Fruit fly (Drosophila melanogaster): ENCODE data around the gene CG8679.
A peak's percentile ranks its signal among the peaks of the same experiment; 100 is the strongest.

The CG8679 gene

dm6 chr2L:21243964-21244466 lies 25.7 kb upstream of the CG8679 start:
- no peak for TF ChIP-seq CG17806 (tag; optimal IDR thresholded peaks at IDR 0.05)
- TF ChIP-seq EcR (GFP tag; optimal IDR thresholded peaks at IDR 0.05) = peak; percentile 99
- no peak for TF ChIP-seq CG9948 (tag; optimal IDR thresholded peaks at IDR 0.05)
- no peak for TF ChIP-seq Pif1A (GFP tag; optimal IDR thresholded peaks at IDR 0.05)
- TF ChIP-seq CG8159 (tag; optimal IDR thresholded peaks at IDR 0.05) = no peak
- TF ChIP-seq D1 (tag; optimal IDR thresholded peaks at IDR 0.05) = no peak
- TF ChIP-seq CG8301 (tag; optimal IDR thresholded peaks at IDR 0.05) = no peak
- TF ChIP-seq Pif1B (GFP tag; optimal IDR thresholded peaks at IDR 0.05) = no peak
- TF ChIP-seq Snoo (tag; optimal IDR thresholded peaks at IDR 0.05) = peak; percentile 2
- TF ChIP-seq CG12605 (GFP tag; IDR thresholded peaks at IDR 0.05) = no peak
- TF ChIP-seq CG34367 (tag; optimal IDR thresholded peaks at IDR 0.05) = no peak
- peak; percentile 35 for TF ChIP-seq CG13204 (GFP tag; optimal IDR thresholded peaks at IDR 0.05)
- TF ChIP-seq CG14655 (GFP tag; optimal IDR thresholded peaks at IDR 0.05) = no peak
- TF ChIP-seq gl (tag; optimal IDR thresholded peaks at IDR 0.05) = no peak
- TF ChIP-seq rn (GFP tag; IDR thresholded peaks at IDR 0.05) = no peak
- no peak for TF ChIP-seq CG10348 (GFP tag; IDR thresholded peaks at IDR 0.05)
- TF ChIP-seq fd96Ca (GFP tag; IDR thresholded peaks at IDR 0.05) = no peak
- 0 out of 3 replicates have a peak, but pooled peaks have one; percentile 15 for TF ChIP-seq CG4496 (GFP tag; IDR thresholded peaks at IDR 0.05)
- TF ChIP-seq CG32121 (GFP tag; IDR thresholded peaks at IDR 0.05) = no peak

DNA sequence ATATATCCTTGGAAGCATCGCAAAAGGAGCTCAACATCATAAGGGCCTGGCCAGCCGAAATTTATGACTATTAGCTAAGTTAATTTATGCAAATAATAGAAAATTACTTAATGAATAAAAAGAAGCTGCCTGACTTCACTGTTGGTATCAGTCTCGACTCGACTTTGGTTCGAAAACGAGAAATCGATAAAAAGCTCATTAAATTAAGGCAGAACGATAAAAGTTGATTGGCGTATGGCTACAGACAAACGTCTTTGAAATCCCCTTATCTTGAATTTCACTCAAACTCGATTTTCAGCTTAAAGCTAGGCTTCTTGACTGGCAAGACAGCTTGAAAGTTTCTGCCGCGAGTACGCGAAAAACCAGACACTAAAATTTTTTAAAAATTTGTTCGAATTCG lies 24.0 kb upstream of the CG8679 start:
- TF ChIP-seq Pif1B (GFP tag; optimal IDR thresholded peaks at IDR 0.05) = no peak
- TF ChIP-seq CG15710 (tag; optimal IDR thresholded peaks at IDR 0.05) = no peak
- TF ChIP-seq CG8159 (tag; optimal IDR thresholded peaks at IDR 0.05) = no peak
- TF ChIP-seq CG12605 (GFP tag; IDR thresholded peaks at IDR 0.05) = no peak
- no peak for TF ChIP-seq CG9948 (tag; optimal IDR thresholded peaks at IDR 0.05)
- TF ChIP-seq fd96Ca (GFP tag; IDR thresholded peaks at IDR 0.05) = no peak
- TF ChIP-seq EcR (GFP tag; optimal IDR thresholded peaks at IDR 0.05) = no peak
- no peak for TF ChIP-seq CG8301 (tag; optimal IDR thresholded peaks at IDR 0.05)
- TF ChIP-seq CG4496 (GFP tag; IDR thresholded peaks at IDR 0.05) = no peak
- TF ChIP-seq Snoo (tag; optimal IDR thresholded peaks at IDR 0.05) = no peak
- TF ChIP-seq CG17806 (tag; optimal IDR thresholded peaks at IDR 0.05) = no peak
- no peak for TF ChIP-seq CG34367 (tag; optimal IDR thresholded peaks at IDR 0.05)
- TF ChIP-seq CG13204 (GFP tag; optimal IDR thresholded peaks at IDR 0.05) = no peak
- no peak for TF ChIP-seq gl (tag; optimal IDR thresholded peaks at IDR 0.05)
- no peak for TF ChIP-seq CG14655 (GFP tag; optimal IDR thresholded peaks at IDR 0.05)
- TF ChIP-seq Pif1A (GFP tag; optimal IDR thresholded peaks at IDR 0.05) = no peak

dm6 chr2L:21237748-21238459 lies 19.6 kb upstream of the CG8679 start:
- TF ChIP-seq EcR (GFP tag; optimal IDR thresholded peaks at IDR 0.05) (peak; percentile 99), Pif1A (GFP tag; optimal IDR thresholded peaks at IDR 0.05) (peak; percentile 19), CG13204 (GFP tag; optimal IDR thresholded peaks at IDR 0.05) (peak; percentile 38), CG9948 (tag; optimal IDR thresholded peaks at IDR 0.05) (no peak), Pif1B (GFP tag; optimal IDR thresholded peaks at IDR 0.05) (peak; percentile 31), CG34367 (tag; optimal IDR thresholded peaks at IDR 0.05) (peak; percentile 29), D1 (tag; optimal IDR thresholded peaks at IDR 0.05) (no peak)

DNA sequence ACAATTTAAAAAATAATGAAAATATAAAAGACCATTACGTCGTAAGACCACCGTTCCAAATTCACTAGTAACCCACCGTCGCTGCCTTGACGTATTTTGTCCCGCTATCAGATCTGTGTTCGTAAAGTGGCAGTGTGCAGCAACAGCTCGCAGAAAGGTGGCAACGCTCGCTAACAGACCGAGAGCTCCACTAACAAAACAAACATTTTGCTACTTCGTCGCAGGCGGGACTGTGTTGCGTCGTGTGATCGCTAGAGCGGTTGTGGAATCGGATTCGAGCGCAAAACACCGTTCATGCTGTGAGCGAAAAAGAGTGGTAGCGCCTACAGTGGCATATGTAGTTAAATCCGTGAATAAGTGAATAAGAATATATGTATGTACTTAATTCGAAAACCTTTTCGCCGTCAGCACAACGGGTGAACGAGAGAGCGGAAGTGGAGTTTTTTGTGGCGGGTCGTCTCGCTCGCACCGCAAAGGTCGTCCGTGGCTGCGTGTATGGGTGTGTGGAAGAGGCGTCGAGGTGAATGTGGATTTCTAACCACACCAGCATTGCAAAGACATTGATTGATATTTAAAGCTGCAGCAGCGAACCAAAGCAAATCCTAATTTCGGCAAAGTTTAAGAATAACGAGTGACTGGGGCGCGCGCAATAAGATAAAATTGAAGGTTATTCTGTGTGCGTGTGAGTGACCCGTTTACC lies 18.9 kb upstream of the CG8679 start, which contains the start of gene Hr39:
Gene Hr39, plus strand, starts transcription at position 203 of the 700 bp plus-strand sequence.
- TF ChIP-seq CG17806 (tag; optimal IDR thresholded peaks at IDR 0.05) = no peak
- no peak for TF ChIP-seq CG8159 (tag; optimal IDR thresholded peaks at IDR 0.05)
- no peak for TF ChIP-seq CG4496 (GFP tag; IDR thresholded peaks at IDR 0.05)

DNA sequence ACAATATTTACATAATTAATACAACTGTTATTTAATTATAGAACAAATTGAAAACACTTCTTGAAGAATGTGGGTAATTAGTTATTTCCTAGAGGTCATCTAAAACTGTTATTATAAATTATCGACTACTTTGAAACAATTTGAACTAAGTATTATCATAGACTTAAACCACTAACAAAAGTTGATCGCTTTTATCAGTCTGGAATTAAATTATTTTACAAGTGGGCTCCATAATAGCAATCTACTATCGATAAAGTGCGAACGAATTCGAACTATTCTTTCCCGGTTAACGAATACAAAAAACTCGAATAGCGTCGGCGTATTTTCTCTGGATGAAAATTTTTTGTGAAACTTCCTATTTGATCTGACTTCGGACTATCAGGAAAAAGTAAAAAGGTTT lies 18.3 kb upstream of the CG8679 start, which contains the start of gene CG31626:
Gene CG31626, minus strand, starts transcription at position 101 of the 400 bp plus-strand sequence.
- no peak for TF ChIP-seq CG8301 (tag; optimal IDR thresholded peaks at IDR 0.05)
- no peak for TF ChIP-seq CG34367 (tag; optimal IDR thresholded peaks at IDR 0.05)
- no peak for TF ChIP-seq CG12605 (GFP tag; IDR thresholded peaks at IDR 0.05)
- TF ChIP-seq Ets98B (GFP tag; IDR thresholded peaks at IDR 0.05) = no peak

DNA sequence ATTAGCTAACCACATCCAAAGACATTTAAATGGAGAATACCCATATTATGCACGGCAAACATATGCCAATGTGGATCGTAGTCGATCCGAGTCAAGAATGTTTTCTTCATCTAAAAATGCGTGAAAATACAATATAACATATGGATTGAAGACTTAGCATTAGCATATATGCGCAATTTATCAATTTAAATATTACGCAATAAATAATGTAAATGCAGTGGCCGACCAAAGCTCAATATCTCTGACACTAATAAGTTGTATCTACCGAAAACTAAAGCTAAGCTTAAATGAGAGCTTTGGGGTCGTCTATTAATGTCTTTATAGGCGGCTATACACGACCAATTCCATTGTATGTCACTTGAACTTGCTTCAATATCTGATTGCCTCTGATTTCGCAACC lies 17.1 kb upstream of the CG8679 start:
- TF ChIP-seq CG13204 (GFP tag; optimal IDR thresholded peaks at IDR 0.05) (no peak), Pif1B (GFP tag; optimal IDR thresholded peaks at IDR 0.05) (no peak), EcR (GFP tag; optimal IDR thresholded peaks at IDR 0.05) (no peak), D1 (tag; optimal IDR thresholded peaks at IDR 0.05) (no peak), CG17806 (tag; optimal IDR thresholded peaks at IDR 0.05) (no peak), Ets98B (GFP tag; IDR thresholded peaks at IDR 0.05) (no peak), Pif1A (GFP tag; optimal IDR thresholded peaks at IDR 0.05) (no peak), CG10348 (GFP tag; IDR thresholded peaks at IDR 0.05) (no peak), CG4496 (GFP tag; IDR thresholded peaks at IDR 0.05) (no peak), CG32121 (GFP tag; IDR thresholded peaks at IDR 0.05) (no peak), fd96Ca (GFP tag; IDR thresholded peaks at IDR 0.05) (no peak)

All from whole organism, pupa.